Fruit fly (Drosophila melanogaster) whole organism: ENCODE measurements around the gene CrebA.
A peak's percentile ranks its signal among the peaks of the same experiment; 100 is the strongest.

Experiments
- CG8478 ChIP-seq: fragments of >200 bp; optimal IDR thresholded peaks from 2 replicates; lab custom pipeline; 2018; ENCODE audit warnings: inconsistent platforms
- Dll ChIP-seq: fragments of >200 bp; optimal IDR thresholded peaks from 2 replicates; lab custom pipeline; 2017
- EcR ChIP-seq, 2 experiments: fragments of >200 bp; optimal IDR thresholded peaks; 2 replicates each; lab custom pipeline; 2017; ENCODE audit warnings: missing biosample characterization in 2 of 2, missing genetic modification characterization in 2 of 2, missing genetic modification reagents in 2 of 2
- pan ChIP-seq: fragments of >200 bp; optimal IDR thresholded peaks from 2 replicates; lab custom pipeline; 2017
- psq ChIP-seq: fragments of >200 bp; optimal IDR thresholded peaks from 2 replicates; lab custom pipeline; 2017
- usp ChIP-seq: fragments of >200 bp; optimal IDR thresholded peaks from 2 replicates; lab custom pipeline; 2017; ENCODE audit warnings: missing biosample characterization, missing genetic modification characterization, mixed read lengths

The CrebA gene

dm6 chr3L:15536550-15536949, 1.4 kb downstream of the CrebA start:
- TF ChIP-seq CG8478 (no peak), pan (lab: Kevin White, UChicago) (peak; percentile 1), psq (no peak), usp (GFP tag; lab: Kevin White, UChicago) (no peak), EcR (GFP tag; optimal IDR thresholded peaks at IDR 0.05; lab: Kevin White, UChicago) (no peak), Dll (lab: Kevin White, UChicago) (no peak)

- peak in 1 of 2 experiments; percentile 19 for TF ChIP-seq EcR (GFP tag; optimal IDR thresholded peaks at IDR 0.05; lab: Kevin White, UChicago)
- TF ChIP-seq psq = no peak
- TF ChIP-seq usp (GFP tag; lab: Kevin White, UChicago) = no peak
Measured at dm6 chr3L:15537916-15538581, 2.9 kb downstream of the CrebA start.

dm6 chr3L:15538582-15539490, 3.6 kb downstream of the CrebA start:
- TF ChIP-seq CG8478 = no peak
- no peak for TF ChIP-seq psq
- TF ChIP-seq pan (lab: Kevin White, UChicago) = no peak
- no peak for TF ChIP-seq EcR (GFP tag; optimal IDR thresholded peaks at IDR 0.05; lab: Kevin White, UChicago)
- no peak for TF ChIP-seq Dll (lab: Kevin White, UChicago)
- TF ChIP-seq usp (GFP tag; lab: Kevin White, UChicago) = no peak

dm6 chr3L:15539903-15540409, 4.8 kb downstream of the CrebA start:
- TF ChIP-seq Dll (lab: Kevin White, UChicago) (no peak), EcR (GFP tag; optimal IDR thresholded peaks at IDR 0.05; lab: Kevin White, UChicago) (no peak), pan (lab: Kevin White, UChicago) (no peak), CG8478 (no peak), psq (no peak), usp (GFP tag; lab: Kevin White, UChicago) (no peak)

dm6 chr3L:15540682-15541081, 5.5 kb downstream of the CrebA start:
- TF ChIP-seq CG8478 (no peak), Dll (lab: Kevin White, UChicago) (no peak), psq (no peak), usp (GFP tag; lab: Kevin White, UChicago) (no peak), pan (lab: Kevin White, UChicago) (no peak), EcR (GFP tag; optimal IDR thresholded peaks at IDR 0.05; lab: Kevin White, UChicago) (no peak)

dm6 chr3L:15541281-15541680, 6.1 kb downstream of the CrebA start:
- TF ChIP-seq Dll (lab: Kevin White, UChicago) (no peak), pan (lab: Kevin White, UChicago) (no peak), usp (GFP tag; lab: Kevin White, UChicago) (no peak), psq (no peak), EcR (GFP tag; optimal IDR thresholded peaks at IDR 0.05; lab: Kevin White, UChicago) (no peak), CG8478 (no peak)

- TF ChIP-seq CG8478 (no peak), usp (GFP tag; lab: Kevin White, UChicago) (no peak), EcR (GFP tag; optimal IDR thresholded peaks at IDR 0.05; lab: Kevin White, UChicago) (no peak), pan (lab: Kevin White, UChicago) (no peak), psq (no peak), Dll (lab: Kevin White, UChicago) (no peak)
Measured at dm6 chr3L:15543049-15543448, 7.9 kb downstream of the CrebA start.

- no peak for TF ChIP-seq usp (GFP tag; lab: Kevin White, UChicago)
Measured at dm6 chr3L:15543467-15543866, 8.3 kb downstream of the CrebA start.

- TF ChIP-seq pan (lab: Kevin White, UChicago) = no peak
- TF ChIP-seq Dll (lab: Kevin White, UChicago) = no peak
- peak; percentile 69 to 76 for TF ChIP-seq EcR (GFP tag; optimal IDR thresholded peaks at IDR 0.05; lab: Kevin White, UChicago)
- TF ChIP-seq CG8478 = no peak
- TF ChIP-seq psq = no peak
Measured at dm6 chr3L:15544455-15545415, 9.5 kb downstream of the CrebA start.

dm6 chr3L:15547187-15547790, 12.1 kb downstream of the CrebA start:
- TF ChIP-seq pan (lab: Kevin White, UChicago) = peak; percentile 32
- no peak for TF ChIP-seq CG8478

dm6 chr3L:15548843-15549242, 13.6 kb downstream of the CrebA start:
- no peak for TF ChIP-seq Dll (lab: Kevin White, UChicago)
- no peak for TF ChIP-seq pan (lab: Kevin White, UChicago)
- TF ChIP-seq CG8478 = no peak
- no peak for TF ChIP-seq psq
- TF ChIP-seq usp (GFP tag; lab: Kevin White, UChicago) = no peak
- TF ChIP-seq EcR (GFP tag; optimal IDR thresholded peaks at IDR 0.05; lab: Kevin White, UChicago) = no peak
